Worm (Caenorhabditis elegans) whole organism, young adult: ENCODE data around the gene Y39E4B.11.

Experiments used
- Y79H2A.3 ChIP-seq: fragments of 200-800 bp; sonication (Bioruptor generic); conservative IDR thresholded peaks from 2 replicates; pipeline ENCODE4 v1.3.6; 2022; ENCODE audit warnings: missing genetic modification reagents, missing genetic modification characterization, missing compliant biosample characterization
- dpl-1 ChIP-seq: fragments of 150-350 bp; optimal IDR thresholded peaks from 2 replicates; lab custom pipeline; 2014; ENCODE audit warnings: missing biosample characterization, missing genetic modification reagents, missing genetic modification characterization
- pha-4 ChIP-seq: fragments of 150-350 bp; sonication (generic microtip); optimal IDR thresholded peaks from 2 replicates; lab custom pipeline; 2014; ENCODE audit warnings: missing biosample characterization, missing genetic modification reagents, missing genetic modification characterization

ce11 chrIII:13164902-13165301 is 39.9 kb upstream of the Y39E4B.11 start:
- no peak for TF ChIP-seq pha-4
- no peak for TF ChIP-seq Y79H2A.3
- no peak for TF ChIP-seq dpl-1 (GFP tag; lab: Kevin White, UChicago)
